Fruit fly (Drosophila melanogaster): ENCODE results near the gene LysX.
A peak's percentile ranks its signal among the peaks of the same experiment; 100 is the strongest.

The LysX gene

dm6 chr3L:1204674-1205547, 9.8 kb upstream of the LysX start, which contains the start of gene CG9119 (continued):
- TF ChIP-seq Ravus (GFP tag; IDR thresholded peaks at IDR 0.05): 0 out of 2 replicates have a peak, but pooled peaks have one; percentile 1
- TF ChIP-seq danr (GFP tag; IDR thresholded peaks at IDR 0.05): 0 out of 2 replicates have a peak, but pooled peaks have one; percentile 43
- peak; percentile 59 for TF ChIP-seq CG1603 (tag; optimal IDR thresholded peaks at IDR 0.05)
- peak; percentile 17 for TF ChIP-seq CG2202 (tag; optimal IDR thresholded peaks at IDR 0.05)
- no peak for TF ChIP-seq br (optimal IDR thresholded peaks at IDR 0.05)
- TF ChIP-seq CG31441 (GFP tag; IDR thresholded peaks at IDR 0.05): peak; percentile 61; the same call in 1 of the 2 replicates
- peak; percentile 57; the same call in 1 of the 2 replicates for TF ChIP-seq Rfx (GFP tag; IDR thresholded peaks at IDR 0.05)
- no peak for TF ChIP-seq CG11696 (GFP tag; IDR thresholded peaks at IDR 0.05)
- TF ChIP-seq onecut (GFP tag; IDR thresholded peaks at IDR 0.05): peak; percentile 10; the same call in 1 of the 2 replicates
- TF ChIP-seq CG7745 (tag; optimal IDR thresholded peaks at IDR 0.05): peak; percentile 11
- no peak for TF ChIP-seq CG10462 (GFP tag; optimal IDR thresholded peaks at IDR 0.05)
- TF ChIP-seq Bdp1 (GFP tag; optimal IDR thresholded peaks at IDR 0.05): peak; percentile 15
- peak; percentile 76 for TF ChIP-seq CG7786 (GFP tag; optimal IDR thresholded peaks at IDR 0.05)
- TF ChIP-seq CG12744 (GFP tag; optimal IDR thresholded peaks at IDR 0.05): peak; percentile 23
- 0 out of 3 replicates have a peak, but pooled peaks have one; percentile 24 for TF ChIP-seq CG2889 (GFP tag; IDR thresholded peaks at IDR 0.05)
- TF ChIP-seq Sin3A (optimal IDR thresholded peaks at IDR 0.05): no peak
- TF ChIP-seq wek (GFP tag; optimal IDR thresholded peaks at IDR 0.05): peak; percentile 7
- peak; percentile 65 for TF ChIP-seq Dek (tag; optimal IDR thresholded peaks at IDR 0.05)
- TF ChIP-seq Nf-YB (GFP tag; optimal IDR thresholded peaks at IDR 0.05): peak; percentile 10
- TF ChIP-seq fd64A (GFP tag; optimal IDR thresholded peaks at IDR 0.05): peak; percentile 45
- TF ChIP-seq CG1602 (GFP tag; optimal IDR thresholded peaks at IDR 0.05): peak; percentile 36
- TF ChIP-seq Eip74EF (GFP tag; optimal IDR thresholded peaks at IDR 0.05): peak in 1 of 2 experiments; percentile 45
- peak; percentile 70 for TF ChIP-seq lmd (GFP tag; IDR thresholded peaks at IDR 0.05)
- TF ChIP-seq Lhr (GFP tag; optimal IDR thresholded peaks at IDR 0.05): no peak
- TF ChIP-seq MESR4 (GFP tag; optimal IDR thresholded peaks at IDR 0.05): no peak
- TF ChIP-seq org-1 (GFP tag; optimal IDR thresholded peaks at IDR 0.05): peak; percentile 80
- peak; percentile 75 for TF ChIP-seq Meics (GFP tag; optimal IDR thresholded peaks at IDR 0.05)
- peak; percentile 65 for TF ChIP-seq her (GFP tag; optimal IDR thresholded peaks at IDR 0.05)
- TF ChIP-seq CHES-1-like (GFP tag; optimal IDR thresholded peaks at IDR 0.05): peak; percentile 71
- peak; percentile 67 for TF ChIP-seq CG34376 (GFP tag; optimal IDR thresholded peaks at IDR 0.05)
- no peak for TF ChIP-seq bbx (GFP tag; IDR thresholded peaks at IDR 0.05; ENCODE audit: partially characterized antibody)
- TF ChIP-seq cg (GFP tag; optimal IDR thresholded peaks at IDR 0.05): no peak
- peak; percentile 83 for TF ChIP-seq sug (tag; optimal IDR thresholded peaks at IDR 0.05)
- TF ChIP-seq CG5245 (GFP tag; optimal IDR thresholded peaks at IDR 0.05): peak; percentile 33
- peak; percentile 71 for TF ChIP-seq Sox100B (GFP tag; optimal IDR thresholded peaks at IDR 0.05)
- peak; percentile 70 for TF ChIP-seq pho (GFP tag; optimal IDR thresholded peaks at IDR 0.05)
- no peak for TF ChIP-seq CG10321 (GFP tag; IDR thresholded peaks at IDR 0.05)
- peak; percentile 80 for TF ChIP-seq ind (GFP tag; optimal IDR thresholded peaks at IDR 0.05)
- peak; percentile 40 for TF ChIP-seq oc (tag; optimal IDR thresholded peaks at IDR 0.05)
- TF ChIP-seq maf-S (GFP tag; optimal IDR thresholded peaks at IDR 0.05): no peak
- peak; percentile 90 for TF ChIP-seq Deaf1 (tag; optimal IDR thresholded peaks at IDR 0.05)
- TF ChIP-seq E2f2 (GFP tag; IDR thresholded peaks at IDR 0.05): peak; percentile 29; the same call in 1 of the 2 replicates
- no peak for TF ChIP-seq salm (tag; optimal IDR thresholded peaks at IDR 0.05)
- TF ChIP-seq Sry-δ (GFP tag; optimal IDR thresholded peaks at IDR 0.05): peak; percentile 24
- no peak for TF ChIP-seq trh (GFP tag; optimal IDR thresholded peaks at IDR 0.05)
- no peak for TF ChIP-seq CG17912 (GFP tag; optimal IDR thresholded peaks at IDR 0.05)
- peak; percentile 55; the same call in 1 of the 2 replicates for TF ChIP-seq CG14014 (GFP tag; IDR thresholded peaks at IDR 0.05)
- peak; percentile 28 for TF ChIP-seq CG15514 (GFP tag; optimal IDR thresholded peaks at IDR 0.05)
- peak; percentile 57 for TF ChIP-seq PHDP (tag; optimal IDR thresholded peaks at IDR 0.05)
